Worm (Caenorhabditis elegans) whole organism, late embryonic: Measurements from ENCODE around the gene R11E3.2.

ENCODE experiments used
- C38D4.7 ChIP-seq: fragments of 200-800 bp; sonication (Bioruptor generic); optimal IDR thresholded peaks from 2 replicates; lab custom pipeline; 2018; ENCODE audit warnings: mild to moderate bottlenecking, missing genetic modification characterization, moderate library complexity, missing compliant biosample characterization
- K02D7.2 ChIP-seq: sonication (generic microtip); optimal IDR thresholded peaks from 2 replicates; lab custom pipeline; 2017; ENCODE audit warnings: mild to moderate bottlenecking, missing genetic modification characterization, missing compliant biosample characterization
- K09A11.1 ChIP-seq: sonication (generic microtip); optimal IDR thresholded peaks from 2 replicates; lab custom pipeline; 2017; ENCODE audit warnings: antibody characterized with exemption, mild to moderate bottlenecking, missing genetic modification characterization, missing compliant biosample characterization; ENCODE audit not compliant: insufficient read depth
- T23F11.4 ChIP-seq: fragments of 200-800 bp; sonication (Bioruptor generic); optimal IDR thresholded peaks from 2 replicates; lab custom pipeline; 2018; ENCODE audit warnings: mild to moderate bottlenecking, missing genetic modification characterization, missing compliant biosample characterization
- ahr-1 ChIP-seq: sonication (generic microtip); optimal IDR thresholded peaks from 2 replicates; lab custom pipeline; 2016; ENCODE audit warnings: missing genetic modification characterization, missing compliant biosample characterization
- ceh-18 ChIP-seq: sonication (generic microtip); optimal IDR thresholded peaks from 2 replicates; lab custom pipeline; 2016; ENCODE audit warnings: missing genetic modification characterization, missing compliant biosample characterization
- ceh-19 ChIP-seq: fragments of 200-800 bp; sonication (Bioruptor generic); optimal IDR thresholded peaks from 2 replicates; lab custom pipeline; 2018; ENCODE audit warnings: mild to moderate bottlenecking, missing genetic modification characterization, missing compliant biosample characterization
- ceh-2 ChIP-seq: sonication (generic microtip); optimal IDR thresholded peaks from 2 replicates; lab custom pipeline; 2016; ENCODE audit warnings: missing genotype, missing genetic modification characterization, missing compliant biosample characterization
- ceh-24 ChIP-seq: sonication (generic microtip); optimal IDR thresholded peaks from 2 replicates; lab custom pipeline; 2016; ENCODE audit warnings: mild to moderate bottlenecking, missing genetic modification characterization, missing compliant biosample characterization
- ceh-30 ChIP-seq: fragments of 150-350 bp; optimal IDR thresholded peaks from 2 replicates; lab custom pipeline; 2014; ENCODE audit warnings: missing biosample characterization, missing genetic modification characterization
- ceh-34 ChIP-seq: sonication (generic microtip); optimal IDR thresholded peaks from 2 replicates; lab custom pipeline; 2016; ENCODE audit warnings: mild to moderate bottlenecking, missing genetic modification characterization, missing compliant biosample characterization
- ceh-48 ChIP-seq: sonication (generic microtip); optimal IDR thresholded peaks from 2 replicates; lab custom pipeline; 2016; ENCODE audit warnings: missing genetic modification characterization, inconsistent platforms, missing compliant biosample characterization
- che-1 ChIP-seq: sonication (generic microtip); optimal IDR thresholded peaks from 2 replicates; lab custom pipeline; 2016; ENCODE audit warnings: mild to moderate bottlenecking, missing genetic modification characterization, missing compliant biosample characterization
- dmd-4 ChIP-seq: sonication (generic microtip); optimal IDR thresholded peaks from 2 replicates; lab custom pipeline; 2016; ENCODE audit warnings: borderline replicate concordance, missing genetic modification characterization, missing compliant biosample characterization
- dve-1 ChIP-seq: sonication (generic microtip); optimal IDR thresholded peaks from 2 replicates; lab custom pipeline; 2017; ENCODE audit warnings: antibody characterized with exemption, mild to moderate bottlenecking, missing genetic modification characterization, missing compliant biosample characterization
- eyg-1 ChIP-seq: sonication (generic microtip); optimal IDR thresholded peaks from 2 replicates; lab custom pipeline; 2016; ENCODE audit warnings: missing genotype, missing genetic modification characterization, missing compliant biosample characterization
- fax-1 ChIP-seq: sonication (generic microtip); optimal IDR thresholded peaks from 2 replicates; lab custom pipeline; 2016; ENCODE audit warnings: missing genotype, missing genetic modification characterization, missing compliant biosample characterization
- fkh-6 ChIP-seq: sonication (generic microtip); optimal IDR thresholded peaks from 2 replicates; lab custom pipeline; 2016; ENCODE audit warnings: missing genetic modification characterization, missing compliant biosample characterization
- hlh-15 ChIP-seq: sonication (generic microtip); optimal IDR thresholded peaks from 2 replicates; lab custom pipeline; 2016; ENCODE audit warnings: missing genetic modification characterization, missing compliant biosample characterization
- lim-6 ChIP-seq: sonication (generic microtip); optimal IDR thresholded peaks from 2 replicates; lab custom pipeline; 2016; ENCODE audit warnings: missing genetic modification characterization, missing compliant biosample characterization
- lin-11 ChIP-seq: fragments of 200-800 bp; sonication (Bioruptor generic); optimal IDR thresholded peaks from 2 replicates; lab custom pipeline; 2018; ENCODE audit warnings: mild to moderate bottlenecking, missing genetic modification characterization, missing compliant biosample characterization
- mec-3 ChIP-seq: sonication (generic microtip); optimal IDR thresholded peaks from 2 replicates; lab custom pipeline; 2016; ENCODE audit warnings: borderline replicate concordance, missing genetic modification characterization, missing compliant biosample characterization
- odd-2 ChIP-seq: sonication (generic microtip); optimal IDR thresholded peaks from 2 replicates; lab custom pipeline; 2017; ENCODE audit warnings: antibody characterized with exemption, mild to moderate bottlenecking, missing genetic modification characterization, missing compliant biosample characterization
- pha-4 ChIP-seq: fragments of 150-350 bp; optimal IDR thresholded peaks from 2 replicates; lab custom pipeline; 2018; ENCODE audit warnings: missing biosample characterization, missing genetic modification reagents, missing genetic modification characterization
- pqm-1 ChIP-seq: sonication (generic microtip); optimal IDR thresholded peaks from 2 replicates; lab custom pipeline; 2016; ENCODE audit warnings: missing genetic modification characterization, missing compliant biosample characterization
- pros-1 ChIP-seq: fragments of 150-350 bp; optimal IDR thresholded peaks from 2 replicates; lab custom pipeline; 2014; ENCODE audit warnings: missing biosample characterization, missing genetic modification reagents, missing genetic modification characterization
- ref-2 ChIP-seq: sonication (generic microtip); optimal IDR thresholded peaks from 2 replicates; lab custom pipeline; 2016; ENCODE audit warnings: missing genetic modification characterization, missing compliant biosample characterization
- syd-9 ChIP-seq: sonication (generic microtip); optimal IDR thresholded peaks from 2 replicates; lab custom pipeline; 2016; ENCODE audit warnings: mild to moderate bottlenecking, missing genetic modification characterization, moderate library complexity, missing compliant biosample characterization
- tbx-2 ChIP-seq: sonication (generic microtip); optimal IDR thresholded peaks from 2 replicates; lab custom pipeline; 2016; ENCODE audit warnings: missing genetic modification characterization, missing compliant biosample characterization
- ttx-3 ChIP-seq: sonication (generic microtip); optimal IDR thresholded peaks from 2 replicates; lab custom pipeline; 2016; ENCODE audit warnings: missing genetic modification reagents, missing genetic modification characterization, missing compliant biosample characterization
- ztf-16 ChIP-seq: sonication (generic microtip); optimal IDR thresholded peaks from 2 replicates; lab custom pipeline; 2017; ENCODE audit warnings: missing genetic modification characterization, missing compliant biosample characterization

Gene R11E3.2

DNA sequence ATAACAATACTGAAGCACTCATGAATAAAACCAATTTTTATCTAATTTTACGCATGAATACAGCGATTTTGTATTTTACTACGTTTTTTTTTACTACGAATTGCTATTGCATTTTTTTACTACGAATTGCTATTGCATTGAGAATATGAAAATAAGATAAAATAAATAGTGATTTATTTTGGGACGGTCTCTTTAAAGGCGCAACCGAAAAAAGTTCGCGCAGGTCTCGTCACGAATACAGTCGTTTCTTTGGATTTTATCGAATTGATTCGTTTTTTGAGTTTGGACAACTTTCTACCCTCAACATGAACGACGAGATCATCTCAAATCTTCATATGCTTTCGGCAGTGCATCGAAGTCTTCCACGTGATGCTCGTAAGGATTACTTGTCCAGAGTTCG is 20.1 kb upstream of the R11E3.2 start, which contains the start of gene Y17G9B.4:
Gene Y17G9B.4 (plus strand): TSS at position 306 of the 400 bp plus-strand sequence.
- TF ChIP-seq K09A11.1 (tag; lab: Kevin White, UChicago): no peak
- TF ChIP-seq ttx-3 (tag; lab: Kevin White, UChicago): no peak
- no peak for TF ChIP-seq ceh-19 (GFP tag; lab: Kevin White, UChicago)
- TF ChIP-seq fax-1 (tag; lab: Kevin White, UChicago): no peak
- no peak for TF ChIP-seq pros-1 (tag; lab: Kevin White, UChicago)
- TF ChIP-seq tbx-2: no peak
- no peak for TF ChIP-seq eyg-1 (tag; lab: Kevin White, UChicago)
- no peak for TF ChIP-seq ceh-24 (tag; lab: Kevin White, UChicago)
- TF ChIP-seq fkh-6 (tag; lab: Kevin White, UChicago): no peak
- no peak for TF ChIP-seq dmd-4 (tag; lab: Kevin White, UChicago)
- no peak for TF ChIP-seq ceh-18
- no peak for TF ChIP-seq lim-6
- TF ChIP-seq pqm-1 (tag; lab: Kevin White, UChicago): no peak
- TF ChIP-seq C38D4.7: no peak
- TF ChIP-seq ztf-16 (tag; lab: Kevin White, UChicago): no peak
- no peak for TF ChIP-seq ahr-1 (tag; lab: Kevin White, UChicago)
- no peak for TF ChIP-seq pha-4 (tag; lab: Kevin White, UChicago)
- no peak for TF ChIP-seq K02D7.2
- TF ChIP-seq lin-11 (tag; lab: Kevin White, UChicago): no peak

DNA sequence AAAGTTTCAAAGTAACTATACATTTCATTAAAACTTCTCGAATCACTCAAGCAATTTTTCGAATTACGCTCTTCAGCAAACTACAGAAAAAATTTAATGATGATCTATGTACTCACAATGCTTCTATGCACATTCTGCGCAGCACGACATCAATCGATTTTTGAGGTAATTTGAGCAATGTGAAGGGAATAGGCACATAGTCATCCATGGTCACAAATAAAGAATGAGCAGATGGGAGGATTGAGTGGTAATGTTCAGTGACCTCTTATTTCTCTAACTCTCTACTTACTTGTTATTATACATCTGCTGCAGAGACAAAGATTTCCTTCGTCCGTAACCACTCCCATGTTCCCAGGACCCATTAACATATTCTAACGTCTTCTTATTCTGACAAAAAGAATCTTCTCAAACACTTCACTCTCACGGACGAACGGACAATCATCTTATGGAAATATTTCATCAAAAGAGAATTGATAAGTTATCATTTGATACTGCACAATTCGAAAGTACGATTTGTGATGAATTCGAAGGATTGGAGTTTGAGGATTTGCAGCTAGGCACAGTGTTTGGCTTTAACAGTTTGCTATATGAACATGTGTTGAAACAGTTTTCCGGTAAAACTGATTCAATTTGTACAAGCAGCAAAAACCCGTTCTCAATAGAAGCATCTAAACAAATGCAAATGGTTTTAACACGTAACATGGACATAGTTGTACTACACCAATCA is 15.8 kb upstream of the R11E3.2 start, which contains the start of the genes fbxb-77 and Y17G9B.11:
Gene fbxb-77 (minus strand): TSS at position 229 of the 727 bp plus-strand sequence.
Gene Y17G9B.11 (plus strand): TSS at position 677 of the 727 bp plus-strand sequence.
- TF ChIP-seq pha-4 (tag; lab: Kevin White, UChicago) (no peak), ceh-34 (tag; lab: Kevin White, UChicago) (peak; percentile 61), ref-2 (tag; lab: Kevin White, UChicago) (peak; percentile 34), ceh-48 (peak; percentile 44), odd-2 (no peak)

DNA sequence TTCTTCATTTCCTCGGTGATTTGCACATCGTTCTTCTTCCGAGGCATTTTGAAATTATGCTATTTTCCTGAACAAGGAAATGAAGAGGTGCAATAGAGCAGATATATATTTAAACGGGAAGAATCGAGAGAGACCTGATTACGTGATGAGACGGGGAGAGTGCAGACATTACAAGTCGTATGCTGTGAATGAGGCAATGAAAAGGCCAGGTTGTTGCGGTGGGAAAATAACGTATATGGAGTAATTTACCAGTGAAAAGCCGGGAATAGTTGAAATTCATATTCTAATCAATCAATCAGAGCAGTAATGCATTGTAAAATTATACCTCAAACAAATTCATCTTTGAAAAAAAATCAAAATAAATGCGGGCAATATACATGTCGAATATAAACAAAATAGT is 13.2 kb upstream of the R11E3.2 start, which contains the start of gene Y17G9B.8:
Gene Y17G9B.8 (minus strand): TSS at position 182 of the 400 bp plus-strand sequence.
- no peak for TF ChIP-seq che-1 (tag; lab: Kevin White, UChicago)
- no peak for TF ChIP-seq ceh-48
- no peak for TF ChIP-seq ceh-24 (tag; lab: Kevin White, UChicago)
- no peak for TF ChIP-seq K09A11.1 (tag; lab: Kevin White, UChicago)
- no peak for TF ChIP-seq syd-9 (tag; lab: Kevin White, UChicago)
- no peak for TF ChIP-seq mec-3 (tag; lab: Kevin White, UChicago)

DNA sequence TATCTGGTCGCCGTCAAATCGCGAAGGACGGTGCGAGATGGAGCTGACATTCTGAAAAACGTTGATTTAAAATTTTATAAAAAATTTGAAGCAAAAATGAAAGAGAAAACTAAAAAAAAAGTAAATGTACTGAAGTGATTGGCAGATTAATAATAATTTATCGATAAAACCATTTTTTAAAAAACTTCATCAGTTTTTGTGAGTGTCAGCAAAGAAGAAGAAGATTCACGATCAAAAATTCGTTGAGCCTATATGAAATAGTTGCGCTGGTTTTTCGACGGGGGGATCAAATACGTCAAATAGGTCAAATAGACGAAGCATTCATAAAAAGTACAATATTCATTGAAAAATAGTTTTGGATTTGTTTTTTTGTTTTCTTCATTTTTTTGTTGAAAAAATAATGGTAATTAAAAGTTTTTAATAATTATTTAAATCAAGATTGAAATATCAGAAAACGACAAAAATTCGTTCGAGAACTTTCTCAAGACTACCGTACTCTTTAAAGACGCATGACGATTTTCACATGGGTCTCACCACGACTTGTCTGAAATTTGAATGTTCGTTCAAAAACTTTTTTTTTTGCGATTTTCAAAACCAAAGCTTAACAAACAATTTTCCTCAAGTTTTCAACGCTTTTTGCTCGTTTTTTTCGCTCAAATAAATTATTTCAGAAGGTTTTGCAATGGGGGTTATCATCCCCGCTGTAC is 11.4 kb upstream of the R11E3.2 start, which contains the start of the genes memi-1 and cyp-31A3:
Gene memi-1 (minus strand): TSS at position 51 of the 707 bp plus-strand sequence.
Gene cyp-31A3 (plus strand): TSS at position 672 of the 707 bp plus-strand sequence.
- TF ChIP-seq dve-1 (no peak), T23F11.4 (GFP tag; lab: Kevin White, UChicago) (no peak), lin-11 (tag; lab: Kevin White, UChicago) (no peak), hlh-15 (tag; lab: Kevin White, UChicago) (no peak), pha-4 (tag; lab: Kevin White, UChicago) (no peak), pros-1 (tag; lab: Kevin White, UChicago) (no peak), ceh-2 (tag; lab: Kevin White, UChicago) (no peak), ztf-16 (tag; lab: Kevin White, UChicago) (no peak), eyg-1 (tag; lab: Kevin White, UChicago) (no peak), ceh-30 (no peak)
